Worm (Caenorhabditis elegans) whole organism, L2 larva: ENCODE data around the gene clec-123.

Experiments
- C34F6.9 ChIP-seq: fragments of 150-350 bp; optimal IDR thresholded peaks from 2 replicates; lab custom pipeline; 2014; ENCODE audit warnings: missing biosample characterization, missing genetic modification characterization
- F13H6.1 ChIP-seq: sonication (generic microtip); optimal IDR thresholded peaks from 2 replicates; lab custom pipeline; 2016; ENCODE audit warnings: missing genetic modification characterization, missing compliant biosample characterization
- R02D3.7 ChIP-seq: fragments of 150-350 bp; optimal IDR thresholded peaks from 2 replicates; lab custom pipeline; 2014; ENCODE audit warnings: missing biosample characterization, missing genetic modification characterization
- Y55F3AM.14 ChIP-seq: fragments of 200-800 bp; sonication (Bioruptor generic); optimal IDR thresholded peaks from 2 replicates; lab custom pipeline; 2018; ENCODE audit warnings: mild to moderate bottlenecking, missing genetic modification characterization, missing compliant biosample characterization
- ZK546.5 ChIP-seq: sonication (generic microtip); optimal IDR thresholded peaks from 2 replicates; lab custom pipeline; 2017; ENCODE audit warnings: missing biosample characterization, missing genetic modification characterization
- aly-2 ChIP-seq: fragments of 150-350 bp; optimal IDR thresholded peaks from 2 replicates; lab custom pipeline; 2014; ENCODE audit warnings: missing biosample characterization, missing genetic modification characterization
- ama-1 ChIP-seq: fragments of 150-350 bp; optimal IDR thresholded peaks from 2 replicates; lab custom pipeline; 2018; ENCODE audit warnings: inconsistent platforms
- blmp-1 ChIP-seq: sonication (generic microtip); optimal IDR thresholded peaks from 2 replicates; lab custom pipeline; 2017; ENCODE audit warnings: missing genetic modification characterization, mild to moderate bottlenecking, missing compliant biosample characterization, antibody characterized with exemption, moderate library complexity; ENCODE audit not compliant: insufficient read depth
- crh-2 ChIP-seq: sonication (generic microtip); optimal IDR thresholded peaks from 2 replicates; lab custom pipeline; 2017; ENCODE audit warnings: missing biosample characterization, missing genetic modification characterization
- egl-27 ChIP-seq: sonication (generic microtip); optimal IDR thresholded peaks from 3 replicates; lab custom pipeline; 2017; ENCODE audit warnings: missing biosample characterization, missing genetic modification reagents, missing genetic modification characterization
- elt-1 ChIP-seq: fragments of 150-350 bp; optimal IDR thresholded peaks from 2 replicates; lab custom pipeline; 2014; ENCODE audit warnings: missing biosample characterization, missing genetic modification characterization
- fos-1 ChIP-seq: fragments of 150-350 bp; optimal IDR thresholded peaks from 2 replicates; lab custom pipeline; 2014; ENCODE audit warnings: missing biosample characterization, missing genetic modification characterization
- gmeb-1 ChIP-seq: fragments of 150-350 bp; optimal IDR thresholded peaks from 2 replicates; lab custom pipeline; 2014; ENCODE audit warnings: missing biosample characterization, missing genetic modification characterization
- lin-11 ChIP-seq: fragments of 150-350 bp; sonication (generic microtip); optimal IDR thresholded peaks from 2 replicates; lab custom pipeline; 2014; ENCODE audit warnings: missing biosample characterization, missing genetic modification characterization, inconsistent platforms, mixed read lengths
- lin-13 ChIP-seq: fragments of 150-350 bp; optimal IDR thresholded peaks from 2 replicates; lab custom pipeline; 2014; ENCODE audit warnings: missing biosample characterization, missing genetic modification reagents, missing genetic modification characterization
- lsy-2 ChIP-seq, 2 experiments: fragments of 150-350 bp in 1 of 2; sonication (generic microtip) in 1 of 2; optimal IDR thresholded peaks; 2 replicates each; lab custom pipeline; 2014 to 2017; ENCODE audit warnings: missing biosample characterization in 2 of 2, missing genetic modification characterization in 2 of 2
- mab-5 ChIP-seq: fragments of 150-350 bp; optimal IDR thresholded peaks from 2 replicates; lab custom pipeline; 2014; ENCODE audit warnings: missing biosample characterization, missing genetic modification characterization
- mbf-1 ChIP-seq: sonication (generic microtip); optimal IDR thresholded peaks from 2 replicates; lab custom pipeline; 2017; ENCODE audit warnings: missing biosample characterization, missing genetic modification characterization
- nhr-10 ChIP-seq: sonication (generic microtip); optimal IDR thresholded peaks from 2 replicates; lab custom pipeline; 2017; ENCODE audit warnings: missing biosample characterization, missing genetic modification characterization
- nhr-11 ChIP-seq: fragments of 150-350 bp; optimal IDR thresholded peaks from 2 replicates; lab custom pipeline; 2014; ENCODE audit warnings: missing biosample characterization, missing genetic modification characterization
- nhr-129 ChIP-seq: fragments of 150-350 bp; optimal IDR thresholded peaks from 2 replicates; lab custom pipeline; 2014; ENCODE audit warnings: missing biosample characterization, missing genetic modification characterization
- nhr-21 ChIP-seq: fragments of 150-350 bp; optimal IDR thresholded peaks from 2 replicates; lab custom pipeline; 2014; ENCODE audit warnings: missing biosample characterization, missing genetic modification characterization
- nhr-23 ChIP-seq: fragments of 150-350 bp; optimal IDR thresholded peaks from 2 replicates; lab custom pipeline; 2014; ENCODE audit warnings: missing biosample characterization, missing genetic modification reagents, missing genetic modification characterization
- nhr-25 ChIP-seq: fragments of 150-350 bp; sonication (generic microtip); optimal IDR thresholded peaks from 3 replicates; lab custom pipeline; 2014; ENCODE audit warnings: missing biosample characterization, missing genetic modification characterization
- nhr-6 ChIP-seq: fragments of 150-350 bp; optimal IDR thresholded peaks from 2 replicates; lab custom pipeline; 2014; ENCODE audit warnings: missing biosample characterization, missing genetic modification characterization
- nhr-77 ChIP-seq: fragments of 150-350 bp; optimal IDR thresholded peaks from 2 replicates; lab custom pipeline; 2014; ENCODE audit warnings: missing biosample characterization, missing genetic modification characterization
- peb-1 ChIP-seq: fragments of 150-350 bp; optimal IDR thresholded peaks from 2 replicates; lab custom pipeline; 2014; ENCODE audit warnings: missing biosample characterization, missing genetic modification characterization
- sem-4 ChIP-seq: fragments of 150-350 bp; optimal IDR thresholded peaks from 2 replicates; lab custom pipeline; 2014; ENCODE audit warnings: missing biosample characterization, missing genetic modification reagents, missing genetic modification characterization
- skn-1 ChIP-seq: sonication (generic microtip); optimal IDR thresholded peaks from 2 replicates; lab custom pipeline; 2017; ENCODE audit warnings: missing biosample characterization, missing genetic modification characterization
- sma-9 ChIP-seq, 2 experiments: fragments of 150-350 bp in 1 of 2; sonication (generic microtip) in 1 of 2; optimal IDR thresholded peaks; 2 replicates each; lab custom pipeline; 2014 to 2016; ENCODE audit warnings: missing genetic modification characterization in 2 of 2, mild to moderate bottlenecking in 1 of 2, missing biosample characterization in 1 of 2, missing compliant biosample characterization in 1 of 2, missing genetic modification reagents in 1 of 2, moderate library complexity in 1 of 2
- snpc-4 ChIP-seq: fragments of 150-350 bp; optimal IDR thresholded peaks from 2 replicates; lab custom pipeline; 2014; ENCODE audit warnings: missing biosample characterization, missing genetic modification characterization
- unc-39 ChIP-seq: fragments of 150-350 bp; optimal IDR thresholded peaks from 2 replicates; lab custom pipeline; 2014; ENCODE audit warnings: missing biosample characterization, missing genetic modification characterization
- unc-55 ChIP-seq: fragments of 150-350 bp; sonication (generic microtip); optimal IDR thresholded peaks from 3 replicates; lab custom pipeline; 2014; ENCODE audit warnings: missing biosample characterization, missing genetic modification reagents, missing genetic modification characterization
- unc-62 ChIP-seq: fragments of 150-350 bp; optimal IDR thresholded peaks from 2 replicates; lab custom pipeline; 2014; ENCODE audit warnings: missing biosample characterization, missing genetic modification reagents, missing genetic modification characterization
- zag-1 ChIP-seq: fragments of 150-350 bp; optimal IDR thresholded peaks from 2 replicates; lab custom pipeline; 2014; ENCODE audit warnings: missing biosample characterization, missing genetic modification characterization
- ztf-1 ChIP-seq: fragments of 200-800 bp; sonication (Bioruptor generic); conservative IDR thresholded peaks from 2 replicates; pipeline ENCODE4 v1.3.6; 2022; ENCODE audit warnings: missing genetic modification characterization, missing compliant biosample characterization
- ztf-11 ChIP-seq: sonication (generic microtip); optimal IDR thresholded peaks from 2 replicates; lab custom pipeline; 2017; ENCODE audit warnings: missing biosample characterization, missing genetic modification characterization

clec-123 gene

DNA sequence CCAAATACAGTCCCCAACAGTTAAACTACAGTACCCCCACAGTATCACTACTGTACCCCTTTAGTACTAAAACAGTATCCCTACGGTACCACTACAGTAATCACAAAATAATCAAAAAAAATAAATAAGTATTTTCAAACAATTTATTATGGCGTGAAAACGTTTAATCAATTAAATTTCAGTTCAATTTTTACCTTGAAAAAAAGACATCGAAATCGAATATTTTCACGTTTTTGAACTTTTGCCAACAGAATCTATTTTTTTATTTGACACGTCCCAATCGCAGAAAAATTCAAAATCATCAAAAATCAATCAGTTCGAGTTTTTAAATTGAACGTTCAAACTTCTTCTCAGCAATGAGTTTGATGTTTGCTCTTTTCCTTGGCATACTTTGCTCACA, at the start of gene clec-123:
Gene clec-123 (plus strand): TSS at position 301 of the 400 bp plus-strand sequence.
- TF ChIP-seq unc-39 (tag; lab: Kevin White, UChicago), result no peak
- TF ChIP-seq nhr-77 (tag; lab: Kevin White, UChicago), result no peak
- no peak for TF ChIP-seq mbf-1 (tag; lab: Kevin White, UChicago)
- TF ChIP-seq ztf-11 (tag; lab: Kevin White, UChicago), result no peak
- no peak for TF ChIP-seq lin-11 (tag; lab: Kevin White, UChicago)
- TF ChIP-seq nhr-23 (tag; lab: Kevin White, UChicago), result no peak
- no peak for TF ChIP-seq unc-55 (GFP tag; lab: Kevin White, UChicago)
- TF ChIP-seq nhr-129, result no peak
- TF ChIP-seq R02D3.7, result no peak
- no peak for TF ChIP-seq sma-9 (GFP tag; optimal IDR thresholded peaks at IDR 0.05; lab: Kevin White, UChicago)
- no peak for TF ChIP-seq sma-9 (tag; optimal IDR thresholded peaks at IDR 0.05; lab: Kevin White, UChicago)
- no peak for TF ChIP-seq nhr-21 (tag; lab: Kevin White, UChicago)
- TF ChIP-seq gmeb-1 (tag; lab: Kevin White, UChicago), result no peak
- no peak for TF ChIP-seq ztf-1
- no peak for TF ChIP-seq ama-1 (lab: Kevin White, UChicago)
- TF ChIP-seq zag-1 (tag; lab: Kevin White, UChicago), result no peak
- TF ChIP-seq nhr-10 (tag; lab: Kevin White, UChicago), result no peak
- TF ChIP-seq lsy-2 (tag; optimal IDR thresholded peaks at IDR 0.05; lab: Kevin White, UChicago), result no peak

ce11 chrII:3064631-3065030, 49.4 kb upstream of the clec-123 start:
- TF ChIP-seq aly-2 (tag; lab: Kevin White, UChicago) (no peak), nhr-21 (tag; lab: Kevin White, UChicago) (no peak)

ce11 chrII:3065086-3065485, 48.9 kb upstream of the clec-123 start:
- TF ChIP-seq peb-1 (tag; lab: Kevin White, UChicago), result no peak
- TF ChIP-seq sem-4, result no peak
- TF ChIP-seq unc-39 (tag; lab: Kevin White, UChicago), result no peak
- no peak for TF ChIP-seq skn-1 (tag; lab: Kevin White, UChicago)
- no peak for TF ChIP-seq Y55F3AM.14 (GFP tag; lab: Kevin White, UChicago)
- TF ChIP-seq lin-11 (tag; lab: Kevin White, UChicago), result no peak
- TF ChIP-seq nhr-25 (tag; lab: Kevin White, UChicago), result no peak
- no peak for TF ChIP-seq nhr-23 (tag; lab: Kevin White, UChicago)
- no peak for TF ChIP-seq unc-62 (GFP tag; lab: Kevin White, UChicago)
- no peak for TF ChIP-seq lin-13 (GFP tag; lab: Kevin White, UChicago)
- TF ChIP-seq F13H6.1 (tag; lab: Kevin White, UChicago), result no peak
- no peak for TF ChIP-seq ZK546.5 (tag; lab: Kevin White, UChicago)
- no peak for TF ChIP-seq egl-27 (tag; lab: Kevin White, UChicago)

ce11 chrII:3066401-3066800, 47.6 kb upstream of the clec-123 start:
- no peak for TF ChIP-seq C34F6.9
- TF ChIP-seq unc-55 (GFP tag; lab: Kevin White, UChicago), result no peak
- no peak for TF ChIP-seq lsy-2 (tag; optimal IDR thresholded peaks at IDR 0.05; lab: Kevin White, UChicago)
- TF ChIP-seq fos-1, result no peak
- no peak for TF ChIP-seq nhr-77 (tag; lab: Kevin White, UChicago)
- TF ChIP-seq lin-13 (GFP tag; lab: Kevin White, UChicago), result no peak
- no peak for TF ChIP-seq elt-1 (tag; lab: Kevin White, UChicago)
- no peak for TF ChIP-seq nhr-11
- no peak for TF ChIP-seq snpc-4 (tag; lab: Kevin White, UChicago)
- no peak for TF ChIP-seq R02D3.7
- no peak for TF ChIP-seq zag-1 (tag; lab: Kevin White, UChicago)
- no peak for TF ChIP-seq unc-39 (tag; lab: Kevin White, UChicago)

DNA sequence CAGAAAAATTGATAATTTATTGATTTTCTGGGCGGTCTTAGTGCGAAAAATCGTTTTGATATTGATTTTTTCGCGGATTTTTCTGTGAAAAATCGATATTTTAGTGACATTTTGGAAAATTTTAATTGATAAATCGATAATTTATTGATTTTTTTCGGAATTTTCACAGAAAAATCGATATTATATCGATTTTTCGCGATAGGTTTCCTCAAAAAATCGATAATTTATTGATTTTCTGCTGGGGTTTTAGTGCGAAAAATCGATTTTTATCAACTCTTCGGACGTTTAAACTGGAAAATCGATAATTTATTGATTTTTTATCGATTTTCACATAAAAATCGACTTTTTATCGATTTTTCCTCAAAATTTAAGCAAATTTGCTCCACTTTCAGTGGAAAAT, 46.6 kb upstream of the clec-123 start:
- TF ChIP-seq snpc-4 (tag; lab: Kevin White, UChicago) (no peak), nhr-11 (no peak), nhr-25 (tag; lab: Kevin White, UChicago) (no peak), crh-2 (tag; lab: Kevin White, UChicago) (no peak), mab-5 (tag; lab: Kevin White, UChicago) (no peak), peb-1 (tag; lab: Kevin White, UChicago) (no peak), blmp-1 (tag; lab: Kevin White, UChicago) (no peak), nhr-23 (tag; lab: Kevin White, UChicago) (no peak), R02D3.7 (no peak), nhr-6 (tag; lab: Kevin White, UChicago) (no peak), nhr-21 (tag; lab: Kevin White, UChicago) (no peak), skn-1 (tag; lab: Kevin White, UChicago) (no peak), nhr-129 (no peak), sma-9 (GFP tag; optimal IDR thresholded peaks at IDR 0.05; lab: Kevin White, UChicago) (no peak), sma-9 (tag; optimal IDR thresholded peaks at IDR 0.05; lab: Kevin White, UChicago) (no peak)
